Worm (Caenorhabditis elegans): ENCODE data around the gene ZK757.10.

DNA sequence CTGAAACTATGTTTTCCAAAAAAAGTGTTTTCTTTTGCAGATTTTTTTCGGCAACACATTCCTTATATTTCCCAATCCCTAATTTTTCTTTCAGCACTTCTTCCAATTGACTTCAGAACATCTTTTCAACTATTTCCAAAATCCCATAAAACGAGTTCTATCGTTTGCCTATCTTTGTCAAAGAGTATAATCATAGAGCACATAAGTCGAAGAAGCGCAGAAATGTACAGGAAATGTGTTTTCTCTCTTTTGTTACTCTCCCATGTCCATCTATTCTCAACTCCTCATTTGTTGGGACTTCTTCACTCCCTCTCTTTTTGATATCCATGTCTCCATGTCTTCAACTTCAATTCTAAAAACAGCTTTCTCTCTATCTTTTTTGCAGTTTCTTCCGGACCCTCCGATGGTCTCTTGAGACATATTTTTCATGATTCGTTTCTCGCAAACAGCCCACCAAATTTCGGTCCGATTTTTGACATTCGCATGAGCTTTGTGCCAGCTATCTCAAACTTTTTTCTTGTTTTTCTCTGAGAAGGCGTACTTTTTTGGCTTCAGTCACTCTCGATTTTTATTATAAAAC, 16.8 kb upstream of the ZK757.10 start, which contains the start of gene twk-48:
- no peak for TF ChIP-seq snpc-4 (GFP tag; optimal IDR thresholded peaks at IDR 0.05)
- TF ChIP-seq snpc-4 (tag; optimal IDR thresholded peaks at IDR 0.05) = no peak
- TF ChIP-seq attf-6 (GFP tag; IDR thresholded peaks at IDR 0.05) = no peak
- no peak for TF ChIP-seq nhr-90 (tag; optimal IDR thresholded peaks at IDR 0.05)
- no peak for TF ChIP-seq unc-62 (GFP tag; optimal IDR thresholded peaks at IDR 0.05)
- no peak for TF ChIP-seq F52B5.7 (tag; optimal IDR thresholded peaks at IDR 0.05)
- TF ChIP-seq ceh-100 (GFP tag; IDR thresholded peaks at IDR 0.05) = no peak
- no peak for TF ChIP-seq ets-4 (GFP tag; optimal IDR thresholded peaks at IDR 0.05)
- no peak for TF ChIP-seq C17E4.6 (GFP tag; IDR thresholded peaks at IDR 0.05)
- no peak for TF ChIP-seq rcor-1 (GFP tag; IDR thresholded peaks at IDR 0.05)
- no peak for TF ChIP-seq F49E8.2 (tag; optimal IDR thresholded peaks at IDR 0.05; ENCODE audit: insufficient read depth)

All from whole organism, young adult.